Worm (Caenorhabditis elegans) whole organism, mixed stage, embryonic: Measurements from ENCODE around the gene srh-74.

Experiments used
- M03D4.4 ChIP-seq: sonication (generic microtip); optimal IDR thresholded peaks from 2 replicates; lab custom pipeline; 2017; ENCODE audit warnings: mild to moderate bottlenecking, missing genetic modification characterization, missing compliant biosample characterization
- bed-3 ChIP-seq: fragments of 200-800 bp; sonication (Bioruptor generic); optimal IDR thresholded peaks from 3 replicates; lab custom pipeline; 2018; ENCODE audit warnings: mild to moderate bottlenecking, missing genetic modification characterization, moderate library complexity, missing compliant biosample characterization
- blmp-1 ChIP-seq: fragments of 150-350 bp; optimal IDR thresholded peaks from 2 replicates; lab custom pipeline; 2014; ENCODE audit warnings: missing biosample characterization, missing genetic modification characterization
- ceh-39 ChIP-seq: fragments of 150-350 bp; optimal IDR thresholded peaks from 2 replicates; lab custom pipeline; 2014; ENCODE audit warnings: missing biosample characterization, missing genetic modification characterization
- ceh-43 ChIP-seq: fragments of 200-800 bp; sonication (Bioruptor generic); optimal IDR thresholded peaks from 2 replicates; lab custom pipeline; 2018; ENCODE audit warnings: mild to moderate bottlenecking, missing genetic modification characterization, moderate library complexity, missing compliant biosample characterization
- ceh-83 ChIP-seq: fragments of 200-800 bp; sonication (Bioruptor generic); optimal IDR thresholded peaks from 2 replicates; lab custom pipeline; 2018; ENCODE audit warnings: mild to moderate bottlenecking, missing genetic modification characterization, missing compliant biosample characterization
- cnd-1 ChIP-seq: fragments of 200-800 bp; sonication (Bioruptor generic); optimal IDR thresholded peaks from 2 replicates; lab custom pipeline; 2018; ENCODE audit warnings: mild to moderate bottlenecking, missing genetic modification characterization, missing compliant biosample characterization
- drap-1 ChIP-seq: fragments of 200-800 bp; sonication (Bioruptor generic); optimal IDR thresholded peaks from 3 replicates; lab custom pipeline; 2018; ENCODE audit warnings: mild to moderate bottlenecking, missing genetic modification characterization, missing compliant biosample characterization
- elt-3 ChIP-seq: fragments of 150-350 bp; optimal IDR thresholded peaks from 2 replicates; lab custom pipeline; 2014; ENCODE audit warnings: missing biosample characterization, missing genetic modification characterization
- flh-1 ChIP-seq: fragments of 200-800 bp; sonication (Bioruptor generic); optimal IDR thresholded peaks from 2 replicates; lab custom pipeline; 2018; ENCODE audit warnings: mild to moderate bottlenecking, missing genetic modification characterization, moderate library complexity, missing compliant biosample characterization
- ham-2 ChIP-seq: fragments of 200-800 bp; sonication (Bioruptor generic); optimal IDR thresholded peaks from 2 replicates; lab custom pipeline; 2018; ENCODE audit warnings: mild to moderate bottlenecking, missing genetic modification characterization, missing compliant biosample characterization
- hlh-1 ChIP-seq: fragments of 150-350 bp; optimal IDR thresholded peaks from 2 replicates; lab custom pipeline; 2014; ENCODE audit warnings: missing biosample characterization, missing genetic modification reagents, missing genetic modification characterization
- lin-13 ChIP-seq: fragments of 150-350 bp; optimal IDR thresholded peaks from 2 replicates; lab custom pipeline; 2014; ENCODE audit warnings: missing biosample characterization, missing genetic modification characterization
- lin-32 ChIP-seq: fragments of 200-800 bp; sonication (Bioruptor generic); optimal IDR thresholded peaks from 2 replicates; lab custom pipeline; 2018; ENCODE audit warnings: mild to moderate bottlenecking, missing genetic modification characterization, missing compliant biosample characterization
- lsy-2 ChIP-seq: fragments of 150-350 bp; optimal IDR thresholded peaks from 2 replicates; lab custom pipeline; 2014; ENCODE audit warnings: missing biosample characterization, missing genetic modification characterization
- mab-5 ChIP-seq: fragments of 150-350 bp; optimal IDR thresholded peaks from 2 replicates; lab custom pipeline; 2014; ENCODE audit warnings: missing biosample characterization, missing genetic modification characterization
- mep-1 ChIP-seq: fragments of 150-350 bp; optimal IDR thresholded peaks from 2 replicates; lab custom pipeline; 2017; ENCODE audit warnings: missing biosample characterization, missing genetic modification reagents, missing genetic modification characterization, inconsistent platforms
- mls-2 ChIP-seq: sonication (generic microtip); optimal IDR thresholded peaks from 2 replicates; lab custom pipeline; 2016; ENCODE audit warnings: mild to moderate bottlenecking, missing genetic modification characterization, moderate library complexity, missing compliant biosample characterization
- nhr-12 ChIP-seq: fragments of 150-350 bp; optimal IDR thresholded peaks from 2 replicates; lab custom pipeline; 2014; ENCODE audit warnings: missing biosample characterization, missing genetic modification characterization
- nhr-2 ChIP-seq: fragments of 150-350 bp; optimal IDR thresholded peaks from 2 replicates; lab custom pipeline; 2014; ENCODE audit warnings: missing biosample characterization, missing genetic modification characterization
- nhr-237 ChIP-seq: fragments of 150-350 bp; optimal IDR thresholded peaks from 2 replicates; lab custom pipeline; 2014; ENCODE audit warnings: missing biosample characterization, missing genetic modification characterization
- nhr-28 ChIP-seq: fragments of 150-350 bp; optimal IDR thresholded peaks from 2 replicates; lab custom pipeline; 2014; ENCODE audit warnings: missing biosample characterization, missing genetic modification characterization
- nhr-76 ChIP-seq: sonication (generic microtip); optimal IDR thresholded peaks from 2 replicates; lab custom pipeline; 2017; ENCODE audit warnings: missing biosample characterization, missing genetic modification characterization
- pha-4 ChIP-seq: fragments of 150-350 bp; optimal IDR thresholded peaks from 2 replicates; lab custom pipeline; 2018; ENCODE audit warnings: missing biosample characterization, missing genetic modification reagents, missing genetic modification characterization
- sem-2 ChIP-seq: fragments of 200-800 bp; sonication (Bioruptor generic); optimal IDR thresholded peaks from 2 replicates; lab custom pipeline; 2018; ENCODE audit warnings: mild to moderate bottlenecking, missing genetic modification characterization, missing compliant biosample characterization
- snpc-4 ChIP-seq: fragments of 150-350 bp; optimal IDR thresholded peaks from 2 replicates; lab custom pipeline; 2014; ENCODE audit warnings: missing biosample characterization, missing genetic modification characterization
- sptf-1 ChIP-seq: sonication (generic microtip); optimal IDR thresholded peaks from 2 replicates; lab custom pipeline; 2017; ENCODE audit warnings: mild to moderate bottlenecking, missing genetic modification characterization, moderate library complexity, missing compliant biosample characterization
- tbx-8 ChIP-seq: fragments of 200-800 bp; sonication (Bioruptor generic); optimal IDR thresholded peaks from 2 replicates; lab custom pipeline; 2018; ENCODE audit warnings: mild to moderate bottlenecking, missing genetic modification characterization, moderate library complexity, missing compliant biosample characterization
- unc-120 ChIP-seq: sonication (generic microtip); optimal IDR thresholded peaks from 2 replicates; lab custom pipeline; 2017; ENCODE audit warnings: missing genetic modification characterization, missing compliant biosample characterization; ENCODE audit not compliant: poor library complexity, severe bottlenecking
- unc-39 ChIP-seq: fragments of 150-350 bp; optimal IDR thresholded peaks from 2 replicates; lab custom pipeline; 2014; ENCODE audit warnings: missing biosample characterization, missing genetic modification characterization
- unc-62 ChIP-seq: fragments of 150-350 bp; optimal IDR thresholded peaks from 2 replicates; lab custom pipeline; 2014; ENCODE audit warnings: missing biosample characterization, missing genetic modification reagents, missing genetic modification characterization
- zip-8 ChIP-seq: fragments of 150-350 bp; optimal IDR thresholded peaks from 2 replicates; lab custom pipeline; 2014; ENCODE audit warnings: missing biosample characterization, missing genetic modification characterization
- ztf-11 ChIP-seq: fragments of 150-350 bp; optimal IDR thresholded peaks from 2 replicates; lab custom pipeline; 2014; ENCODE audit warnings: missing biosample characterization, missing genetic modification characterization

Gene srh-74

ce11 chrV:11061887-11062286, 13.3 kb upstream of the srh-74 start:
- TF ChIP-seq mep-1 (tag; lab: Kevin White, UChicago) = no peak

ce11 chrV:11060239-11060984, 11.8 kb upstream of the srh-74 start, which contains the start of gene T04C12.11:
T04C12.11 (minus strand) TSS chrV:11060289.
- TF ChIP-seq ztf-11 (tag; lab: Kevin White, UChicago) (no peak), mab-5 (tag; lab: Kevin White, UChicago) (no peak), unc-120 (tag; lab: Kevin White, UChicago) (no peak), snpc-4 (tag; lab: Kevin White, UChicago) (no peak), nhr-28 (tag; lab: Kevin White, UChicago) (no peak), sptf-1 (tag; lab: Kevin White, UChicago) (no peak), nhr-76 (tag; lab: Kevin White, UChicago) (no peak), ceh-83 (GFP tag; lab: Kevin White, UChicago) (no peak), drap-1 (GFP tag; lab: Kevin White, UChicago) (no peak), unc-62 (GFP tag; lab: Kevin White, UChicago) (no peak)
- TF ChIP-seq, all 35 proteins: peak for 0

- TF ChIP-seq ceh-83 (GFP tag; lab: Kevin White, UChicago) = no peak
- no peak for TF ChIP-seq nhr-28 (tag; lab: Kevin White, UChicago)
- no peak for TF ChIP-seq nhr-76 (tag; lab: Kevin White, UChicago)
- TF ChIP-seq mab-5 (tag; lab: Kevin White, UChicago) = no peak
- no peak for TF ChIP-seq nhr-237 (tag; lab: Kevin White, UChicago)
- TF ChIP-seq lsy-2 (tag; lab: Kevin White, UChicago) = no peak
- no peak for TF ChIP-seq ham-2 (GFP tag; lab: Kevin White, UChicago)
- TF ChIP-seq pha-4 = no peak
- TF ChIP-seq snpc-4 (tag; lab: Kevin White, UChicago) = no peak
- TF ChIP-seq mep-1 (tag; lab: Kevin White, UChicago) = no peak
- TF ChIP-seq ceh-39 (tag; lab: Kevin White, UChicago) = no peak
- TF ChIP-seq cnd-1 = no peak
- no peak for TF ChIP-seq M03D4.4
- no peak for TF ChIP-seq flh-1
- TF ChIP-seq elt-3 (tag; lab: Kevin White, UChicago) = no peak
- TF ChIP-seq hlh-1 (tag; lab: Kevin White, UChicago) = no peak
- no peak for TF ChIP-seq nhr-12 (tag; lab: Kevin White, UChicago)
- TF ChIP-seq nhr-2 (tag; lab: Kevin White, UChicago) = no peak
- no peak for TF ChIP-seq mls-2
- no peak for TF ChIP-seq tbx-8 (GFP tag; lab: Kevin White, UChicago)
- TF ChIP-seq, all 35 proteins: peak for 0
Measured at ce11 chrV:11059180-11059579, 10.6 kb upstream of the srh-74 start, which contains the start of gene T04C12.1. T04C12.1 (minus strand) TSS chrV:11059269.

- TF ChIP-seq elt-3 (tag; lab: Kevin White, UChicago) (no peak), nhr-237 (tag; lab: Kevin White, UChicago) (no peak), lin-32 (GFP tag; lab: Kevin White, UChicago) (no peak), bed-3 (GFP tag; lab: Kevin White, UChicago) (no peak), ceh-83 (GFP tag; lab: Kevin White, UChicago) (no peak), nhr-76 (tag; lab: Kevin White, UChicago) (no peak), mls-2 (no peak), unc-39 (no peak), ceh-43 (GFP tag; lab: Kevin White, UChicago) (no peak), tbx-8 (GFP tag; lab: Kevin White, UChicago) (no peak), ceh-39 (tag; lab: Kevin White, UChicago) (no peak), flh-1 (no peak)
- TF ChIP-seq, all 35 proteins: peak for 0
Measured at ce11 chrV:11057043-11057442, 8.5 kb upstream of the srh-74 start, which contains the start of gene srh-75. srh-75 (minus strand) TSS chrV:11057143.

- TF ChIP-seq lin-13 (tag; lab: Kevin White, UChicago) = no peak
- TF ChIP-seq sem-2 (GFP tag; lab: Kevin White, UChicago) = no peak
- TF ChIP-seq blmp-1 (tag; lab: Kevin White, UChicago) = no peak
- TF ChIP-seq mep-1 (tag; lab: Kevin White, UChicago) = no peak
- TF ChIP-seq M03D4.4 = no peak
- TF ChIP-seq nhr-28 (tag; lab: Kevin White, UChicago) = no peak
- TF ChIP-seq ztf-11 (tag; lab: Kevin White, UChicago) = no peak
- TF ChIP-seq snpc-4 (tag; lab: Kevin White, UChicago) = no peak
- TF ChIP-seq sptf-1 (tag; lab: Kevin White, UChicago) = no peak
- no peak for TF ChIP-seq unc-120 (tag; lab: Kevin White, UChicago)
- no peak for TF ChIP-seq cnd-1
- no peak for TF ChIP-seq bed-3 (GFP tag; lab: Kevin White, UChicago)
- TF ChIP-seq nhr-76 (tag; lab: Kevin White, UChicago) = no peak
- no peak for TF ChIP-seq ceh-43 (GFP tag; lab: Kevin White, UChicago)
- no peak for TF ChIP-seq unc-39
- no peak for TF ChIP-seq zip-8 (tag; lab: Kevin White, UChicago)
- no peak for TF ChIP-seq mls-2
- TF ChIP-seq nhr-237 (tag; lab: Kevin White, UChicago) = no peak
Measured at ce11 chrV:11056484-11056883, 7.9 kb upstream of the srh-74 start.
